Worm (Caenorhabditis elegans) whole organism, midembryonic: Measurements from ENCODE around the gene mps-2.

ENCODE experiments used
- flt-1 ChIP-seq: fragments of 200-800 bp; sonication (Bioruptor generic); IDR thresholded peaks from 2 replicates; pipeline ENCODE4 v1.3.6; 2022; ENCODE audit warnings: missing genetic modification characterization, missing compliant biosample characterization
- klf-2 ChIP-seq: fragments of 200-800 bp; sonication (Bioruptor generic); conservative IDR thresholded peaks from 2 replicates; pipeline ENCODE4 v1.3.6; 2022; ENCODE audit warnings: missing genetic modification reagents, missing genetic modification characterization, missing compliant biosample characterization
- ztf-23 ChIP-seq: fragments of 200-800 bp; sonication (Bioruptor generic); IDR thresholded peaks from 2 replicates; pipeline ENCODE4 v1.3.6; 2022; ENCODE audit warnings: missing genetic modification reagents, missing genetic modification characterization, missing compliant biosample characterization

DNA sequence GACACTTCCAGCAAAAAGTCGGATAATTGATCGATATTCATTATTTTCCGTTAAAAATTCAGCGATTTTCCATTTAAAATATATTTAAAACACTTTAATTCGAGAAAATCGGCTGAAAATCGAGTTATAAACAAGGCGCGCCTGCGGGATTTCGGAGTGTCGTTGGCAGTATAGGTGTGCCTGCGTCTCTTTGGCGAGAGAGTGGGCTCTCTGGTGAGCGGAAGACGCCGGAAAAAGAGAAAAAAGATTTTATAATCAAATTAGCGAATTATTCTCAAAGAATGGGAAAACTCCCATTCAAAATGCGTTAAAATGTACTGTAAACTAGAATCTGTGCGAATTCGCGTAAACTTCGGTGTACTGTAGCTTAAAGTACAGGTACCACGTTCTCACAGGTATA lies 35.7 kb upstream of the mps-2 start, which contains the start of gene D1069.3:
- no peak for TF ChIP-seq klf-2 (GFP tag; lab: Robert Waterston, UW)
- TF ChIP-seq ztf-23 = no peak
- no peak for TF ChIP-seq flt-1 (GFP tag; lab: Robert Waterston, UW)
